Fruit fly (Drosophila melanogaster) whole organism, prepupa: ENCODE data around the gene CG15812.

Source experiments
- CG10631 ChIP-seq: fragments of 200-800 bp; sonication (Bioruptor generic); optimal IDR thresholded peaks from 2 replicates; lab custom pipeline; 2016; ENCODE audit warnings: missing biosample characterization, missing genetic modification characterization
- CG10669 ChIP-seq: fragments of 200-800 bp; sonication (Bioruptor generic); optimal IDR thresholded peaks from 3 replicates; lab custom pipeline; 2018; ENCODE audit warnings: missing biosample characterization, mild to moderate bottlenecking, missing genetic modification characterization, moderate library complexity
- CG11294 ChIP-seq: fragments of 200-800 bp; sonication (Bioruptor generic); IDR thresholded peaks from 2 replicates; pipeline ENCODE4 v1.3.6; 2022; ENCODE audit warnings: missing biosample characterization, missing genetic modification characterization
- CG11762 ChIP-seq: fragments of 200-800 bp; sonication (Bioruptor generic); optimal IDR thresholded peaks from 3 replicates; lab custom pipeline; 2016; ENCODE audit warnings: missing biosample characterization, missing genetic modification characterization; ENCODE audit not compliant: insufficient read depth
- CG11902 ChIP-seq: fragments of 200-800 bp; sonication (Bioruptor generic); optimal IDR thresholded peaks from 3 replicates; lab custom pipeline; 2016; ENCODE audit warnings: missing biosample characterization, missing genetic modification characterization
- CG15336 ChIP-seq: fragments of 200-800 bp; sonication (Bioruptor generic); IDR thresholded peaks from 2 replicates; pipeline ENCODE4 v1.3.6; 2022; ENCODE audit warnings: missing biosample characterization, missing genetic modification characterization
- CG1621 ChIP-seq: fragments of 200-800 bp; sonication (Bioruptor generic); optimal IDR thresholded peaks from 3 replicates; lab custom pipeline; 2018; ENCODE audit warnings: missing biosample characterization, mild to moderate bottlenecking, missing genetic modification characterization
- CG16779 ChIP-seq: fragments of 200-800 bp; sonication (Bioruptor generic); optimal IDR thresholded peaks from 3 replicates; lab custom pipeline; 2017; ENCODE audit warnings: missing biosample characterization, mild to moderate bottlenecking, missing genetic modification characterization
- CG3032 ChIP-seq: fragments of 200-800 bp; optimal IDR thresholded peaks from 2 replicates; lab custom pipeline; 2019; ENCODE audit warnings: missing biosample characterization, mild to moderate bottlenecking, missing genetic modification characterization, moderate library complexity
- CG34406 ChIP-seq: fragments of 200-800 bp; sonication (Bioruptor generic); optimal IDR thresholded peaks from 3 replicates; lab custom pipeline; 2016; ENCODE audit warnings: missing biosample characterization, missing genetic modification characterization
- CG3919 ChIP-seq: fragments of 200-800 bp; sonication (Bioruptor generic); optimal IDR thresholded peaks from 3 replicates; lab custom pipeline; 2016; ENCODE audit warnings: missing biosample characterization, missing genetic modification characterization
- CG4318 ChIP-seq: fragments of 200-800 bp; sonication (Bioruptor generic); optimal IDR thresholded peaks from 3 replicates; lab custom pipeline; 2017; ENCODE audit warnings: missing biosample characterization, mild to moderate bottlenecking, missing genetic modification characterization
- CG6163 ChIP-seq: fragments of 200-800 bp; sonication (Bioruptor generic); IDR thresholded peaks from 3 replicates; pipeline ENCODE4 v1.3.6; 2022; ENCODE audit warnings: missing biosample characterization, missing genetic modification characterization
- CG6276 ChIP-seq: fragments of 200-800 bp; sonication (Bioruptor generic); optimal IDR thresholded peaks from 2 replicates; lab custom pipeline; 2017; ENCODE audit warnings: missing biosample characterization, mild to moderate bottlenecking, missing genetic modification characterization
- CG6792 ChIP-seq: fragments of 200-800 bp; sonication (Bioruptor generic); optimal IDR thresholded peaks from 3 replicates; lab custom pipeline; 2016; ENCODE audit warnings: missing biosample characterization, missing genetic modification characterization
- CG6854 ChIP-seq: fragments of 200-800 bp; sonication (Bioruptor generic); optimal IDR thresholded peaks from 2 replicates; lab custom pipeline; 2017; ENCODE audit warnings: missing biosample characterization, mild to moderate bottlenecking, missing genetic modification characterization
- CG7368 ChIP-seq: fragments of 200-800 bp; sonication (Bioruptor generic); optimal IDR thresholded peaks from 3 replicates; lab custom pipeline; 2016; ENCODE audit warnings: missing biosample characterization, missing genetic modification characterization
- CG8119 ChIP-seq: fragments of 200-800 bp; sonication (Bioruptor generic); IDR thresholded peaks from 3 replicates; pipeline ENCODE4 v1.3.6; 2022; ENCODE audit warnings: missing biosample characterization, missing genetic modification characterization
- CG8632 ChIP-seq: fragments of 200-800 bp; sonication (Bioruptor generic); optimal IDR thresholded peaks from 3 replicates; lab custom pipeline; 2016; ENCODE audit warnings: missing biosample characterization, missing genetic modification characterization
- Eip75B ChIP-seq: fragments of 200-800 bp; sonication (Bioruptor generic); optimal IDR thresholded peaks from 3 replicates; lab custom pipeline; 2016; ENCODE audit warnings: missing biosample characterization, missing genetic modification characterization
- Hr39 ChIP-seq: fragments of 200-800 bp; sonication (Bioruptor generic); optimal IDR thresholded peaks from 2 replicates; lab custom pipeline; 2016; ENCODE audit warnings: missing biosample characterization, missing genetic modification characterization
- Lpt ChIP-seq: fragments of 200-800 bp; sonication (Bioruptor generic); optimal IDR thresholded peaks from 3 replicates; lab custom pipeline; 2016; ENCODE audit warnings: missing biosample characterization, missing genetic modification characterization
- Smox ChIP-seq: fragments of 200-800 bp; sonication (Bioruptor generic); optimal IDR thresholded peaks from 3 replicates; lab custom pipeline; 2016; ENCODE audit warnings: missing biosample characterization, missing genetic modification characterization
- Sox15 ChIP-seq: fragments of 200-800 bp; sonication (Bioruptor generic); optimal IDR thresholded peaks from 3 replicates; lab custom pipeline; 2016; ENCODE audit warnings: missing biosample characterization, missing genetic modification characterization
- achi ChIP-seq: fragments of 200-800 bp; sonication (Bioruptor generic); optimal IDR thresholded peaks from 3 replicates; lab custom pipeline; 2016; ENCODE audit warnings: missing biosample characterization, missing genetic modification characterization
- acj6 ChIP-seq: fragments of 200-800 bp; sonication (Bioruptor generic); optimal IDR thresholded peaks from 3 replicates; lab custom pipeline; 2016; ENCODE audit warnings: missing biosample characterization, missing genetic modification characterization
- cyc ChIP-seq: fragments of 200-800 bp; sonication (Bioruptor generic); optimal IDR thresholded peaks from 3 replicates; lab custom pipeline; 2016; ENCODE audit warnings: missing biosample characterization, missing genetic modification characterization
- dac ChIP-seq: fragments of 200-800 bp; sonication (Bioruptor generic); optimal IDR thresholded peaks from 2 replicates; lab custom pipeline; 2017; ENCODE audit warnings: missing biosample characterization, mild to moderate bottlenecking, missing genetic modification characterization
- dsx ChIP-seq: fragments of 200-800 bp; optimal IDR thresholded peaks from 3 replicates; lab custom pipeline; 2019; ENCODE audit warnings: missing biosample characterization, mild to moderate bottlenecking, missing genetic modification characterization, moderate library complexity; ENCODE audit not compliant: poor library complexity, severe bottlenecking
- eg ChIP-seq: fragments of 200-800 bp; sonication (Bioruptor generic); IDR thresholded peaks from 3 replicates; pipeline ENCODE4 v1.3.6; 2022; ENCODE audit warnings: missing biosample characterization, missing genetic modification characterization
- esn ChIP-seq: fragments of 200-800 bp; sonication (Bioruptor generic); optimal IDR thresholded peaks from 2 replicates; lab custom pipeline; 2016; ENCODE audit warnings: missing biosample characterization, mild to moderate bottlenecking, missing genetic modification characterization, moderate library complexity
- fd59A ChIP-seq: fragments of 200-800 bp; sonication (Bioruptor generic); optimal IDR thresholded peaks from 2 replicates; lab custom pipeline; 2017; ENCODE audit warnings: missing biosample characterization, mild to moderate bottlenecking, missing genetic modification characterization, missing genetic modification reagents
- lz ChIP-seq: fragments of 200-800 bp; sonication (Bioruptor generic); optimal IDR thresholded peaks from 3 replicates; lab custom pipeline; 2016; ENCODE audit warnings: missing biosample characterization, missing genetic modification characterization
- salr ChIP-seq, 2 experiments: fragments of 200-800 bp; sonication (Bioruptor generic); optimal IDR thresholded peaks; 3 replicates each; lab custom pipeline; 2016 to 2018; ENCODE audit warnings: missing biosample characterization in 2 of 2, missing genetic modification characterization in 2 of 2, mild to moderate bottlenecking in 1 of 2
- topi ChIP-seq: fragments of 200-800 bp; sonication (Bioruptor generic); optimal IDR thresholded peaks from 3 replicates; lab custom pipeline; 2016; ENCODE audit warnings: missing biosample characterization, missing genetic modification characterization
- vri ChIP-seq: fragments of 200-800 bp; sonication (Bioruptor generic); optimal IDR thresholded peaks from 3 replicates; lab custom pipeline; 2016; ENCODE audit warnings: missing biosample characterization, mild to moderate bottlenecking, missing genetic modification characterization

Gene CG15812

dm6 chr3L:3205349-3205748 lies 45.6 kb downstream of the CG15812 start, which contains the start of gene CG32277:
Gene CG32277 (minus strand): TSS chr3L:3205449.
- TF ChIP-seq Sox15 (GFP tag; lab: Kevin White, UChicago) (no peak), CG4318 (GFP tag; lab: Kevin White, UChicago) (no peak), esn (no peak), lz (GFP tag; lab: Kevin White, UChicago) (no peak), CG6792 (no peak), dac (GFP tag; lab: Kevin White, UChicago) (no peak), CG11294 (GFP tag; lab: Robert Waterston, UW) (no peak), CG3919 (GFP tag; lab: Kevin White, UChicago) (no peak), CG1621 (tag; lab: Kevin White, UChicago) (no peak), CG8632 (GFP tag; lab: Kevin White, UChicago) (no peak), CG6163 (GFP tag; lab: Robert Waterston, UW) (no peak), Smox (GFP tag; lab: Kevin White, UChicago) (no peak), fd59A (no peak), CG11762 (GFP tag; lab: Kevin White, UChicago) (no peak), CG10669 (GFP tag; lab: Kevin White, UChicago) (no peak), CG6276 (GFP tag; lab: Kevin White, UChicago) (no peak), CG11902 (GFP tag; lab: Kevin White, UChicago) (no peak), acj6 (GFP tag; lab: Kevin White, UChicago) (no peak)

- no peak for TF ChIP-seq vri (GFP tag; lab: Kevin White, UChicago)
- TF ChIP-seq cyc (GFP tag; lab: Kevin White, UChicago), result no peak
- TF ChIP-seq CG10631 (GFP tag; lab: Kevin White, UChicago), result no peak
- TF ChIP-seq eg, result no peak
- TF ChIP-seq CG3032 (tag; lab: Kevin White, UChicago), result no peak
- no peak for TF ChIP-seq CG10669 (GFP tag; lab: Kevin White, UChicago)
- no peak for TF ChIP-seq dsx (GFP tag; lab: Kevin White, UChicago)
- no peak for TF ChIP-seq salr (GFP tag; optimal IDR thresholded peaks at IDR 0.05; lab: Kevin White, UChicago)
- no peak for TF ChIP-seq CG8119 (GFP tag; lab: Robert Waterston, UW)
- TF ChIP-seq CG11762 (GFP tag; lab: Kevin White, UChicago), result no peak
- TF ChIP-seq Lpt (GFP tag; lab: Kevin White, UChicago), result no peak
- no peak for TF ChIP-seq Hr39 (GFP tag; lab: Kevin White, UChicago)
- TF ChIP-seq achi, result no peak
- no peak for TF ChIP-seq CG11902 (GFP tag; lab: Kevin White, UChicago)
- no peak for TF ChIP-seq Eip75B (GFP tag; lab: Kevin White, UChicago)
- TF ChIP-seq CG11294 (GFP tag; lab: Robert Waterston, UW), result no peak
- no peak for TF ChIP-seq CG3919 (GFP tag; lab: Kevin White, UChicago)
- no peak for TF ChIP-seq CG34406 (GFP tag; lab: Kevin White, UChicago)
These were observed 46.5 kb downstream of the CG15812 start, which contains the start of gene CG33160 for dm6 chr3L:3206263-3206662. Gene CG33160 (minus strand): TSS chr3L:3206363.

- TF ChIP-seq CG8632 (GFP tag; lab: Kevin White, UChicago) (no peak), CG15336 (no peak), CG6854 (no peak), CG11294 (GFP tag; lab: Robert Waterston, UW) (no peak), acj6 (GFP tag; lab: Kevin White, UChicago) (no peak), topi (GFP tag; lab: Kevin White, UChicago) (no peak), dsx (GFP tag; lab: Kevin White, UChicago) (no peak), achi (no peak), eg (no peak), CG16779 (tag; lab: Kevin White, UChicago) (no peak), CG7368 (GFP tag; lab: Kevin White, UChicago) (no peak)
These were observed 49.1 kb downstream of the CG15812 start, which contains the start of the genes CG32269 and CG32270 for dm6 chr3L:3208895-3209294. Gene CG32269 (minus strand): TSS chr3L:3208985. Gene CG32270 (minus strand): TSS chr3L:3208985.
